Worm (Caenorhabditis elegans): ENCODE data around the gene mrpl-35.

DNA sequence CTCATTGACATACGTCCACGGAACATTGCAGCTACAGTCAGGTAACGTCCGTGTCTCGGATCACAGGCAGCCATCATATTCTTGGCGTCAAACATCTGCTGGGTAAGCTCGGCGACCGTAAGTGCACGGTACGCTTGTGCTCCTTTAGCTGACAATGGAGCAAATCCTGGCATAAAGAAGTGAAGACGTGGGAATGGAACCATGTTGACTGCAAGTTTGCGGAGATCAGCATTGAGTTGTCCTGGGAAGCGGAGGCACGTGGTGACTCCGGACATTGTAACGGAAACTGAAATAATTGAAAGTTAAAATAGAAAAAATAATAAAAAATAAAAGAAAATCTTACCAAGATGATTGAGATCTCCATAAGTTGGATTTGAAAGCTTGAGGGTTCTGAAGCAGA is 29.5 kb downstream of the mrpl-35 start:
- TF ChIP-seq lir-3 (tag; optimal IDR thresholded peaks at IDR 0.05) = no peak
- no peak for TF ChIP-seq nhr-10 (tag; optimal IDR thresholded peaks at IDR 0.05)
- no peak for TF ChIP-seq mep-1 (tag; optimal IDR thresholded peaks at IDR 0.05)
